Worm (Caenorhabditis elegans): ENCODE results near the gene zip-8.

DNA sequence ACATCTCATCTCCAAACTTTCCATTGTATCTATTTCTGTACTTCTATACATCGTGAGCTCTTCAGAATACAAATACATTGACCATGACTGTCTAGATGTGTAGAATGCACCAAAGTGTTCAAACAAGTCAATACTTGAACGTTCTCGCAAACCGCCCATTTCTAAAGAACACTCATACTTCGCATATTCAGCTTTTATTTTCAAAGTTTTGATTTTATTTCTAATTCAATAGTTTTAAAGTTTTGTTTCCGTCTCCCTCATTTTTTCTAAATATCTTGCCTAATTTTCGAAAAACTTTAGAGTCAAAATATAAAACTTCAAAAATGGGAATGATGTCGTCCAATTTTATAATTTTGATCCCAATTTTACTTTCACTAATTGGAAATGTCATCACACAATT is 49.1 kb downstream of the zip-8 start, which contains the start of gene pqn-10:
- TF ChIP-seq jun-1 (tag; optimal IDR thresholded peaks at IDR 0.05) (no peak), fos-1 (tag; optimal IDR thresholded peaks at IDR 0.05) (no peak), lsy-2 (tag; optimal IDR thresholded peaks at IDR 0.05) (no peak), pqm-1 (tag; optimal IDR thresholded peaks at IDR 0.05) (no peak), nhr-11 (tag; optimal IDR thresholded peaks at IDR 0.05) (no peak)

Measured in whole organism, L4 larva.